Fruit fly (Drosophila melanogaster): Measurements from ENCODE around the gene bowl.

bowl gene

dm6 chr2L:3772599-3772936 is 1.1 kb downstream of the bowl start:
- TF ChIP-seq tj (GFP tag; optimal IDR thresholded peaks at IDR 0.05) (no peak), CG7101 (tag; optimal IDR thresholded peaks at IDR 0.05) (no peak), bab1 (GFP tag; optimal IDR thresholded peaks at IDR 0.05) (no peak), Mnt (GFP tag; optimal IDR thresholded peaks at IDR 0.05) (no peak), kay (GFP tag; ENCODE audit: borderline replicate concordance) (no peak)

- TF ChIP-seq Hr96 (GFP tag; optimal IDR thresholded peaks at IDR 0.05) (no peak), tj (GFP tag; optimal IDR thresholded peaks at IDR 0.05) (no peak), CG7101 (tag; optimal IDR thresholded peaks at IDR 0.05) (no peak), Clk (GFP tag; optimal IDR thresholded peaks at IDR 0.05) (no peak), CG14711 (tag; optimal IDR thresholded peaks at IDR 0.05) (no peak), toe (GFP tag; optimal IDR thresholded peaks at IDR 0.05) (no peak), CG7045 (GFP tag; optimal IDR thresholded peaks at IDR 0.05) (no peak), bab1 (GFP tag; optimal IDR thresholded peaks at IDR 0.05) (no peak), CG11617 (GFP tag; optimal IDR thresholded peaks at IDR 0.05) (no peak), cic (GFP tag; optimal IDR thresholded peaks at IDR 0.05) (no peak), Crg-1 (GFP tag; optimal IDR thresholded peaks at IDR 0.05) (no peak), CG5204 (GFP tag; optimal IDR thresholded peaks at IDR 0.05) (no peak), CG12768 (GFP tag; optimal IDR thresholded peaks at IDR 0.05) (no peak)
Observed at dm6 chr2L:3772937-3773623, 1.6 kb downstream of the bowl start.

- no peak for TF ChIP-seq Hr96 (GFP tag; optimal IDR thresholded peaks at IDR 0.05)
- TF ChIP-seq toe (GFP tag; optimal IDR thresholded peaks at IDR 0.05) = no peak
- no peak for TF ChIP-seq CG5204 (GFP tag; optimal IDR thresholded peaks at IDR 0.05)
- TF ChIP-seq Clk (GFP tag; optimal IDR thresholded peaks at IDR 0.05) = no peak
- no peak for TF ChIP-seq Crg-1 (GFP tag; optimal IDR thresholded peaks at IDR 0.05)
- no peak for TF ChIP-seq CG33017 (tag; optimal IDR thresholded peaks at IDR 0.05)
- no peak for TF ChIP-seq CG7045 (GFP tag; optimal IDR thresholded peaks at IDR 0.05)
- no peak for TF ChIP-seq tj (GFP tag; optimal IDR thresholded peaks at IDR 0.05)
- no peak for TF ChIP-seq cic (GFP tag; optimal IDR thresholded peaks at IDR 0.05)
- no peak for TF ChIP-seq Mnt (GFP tag; optimal IDR thresholded peaks at IDR 0.05)
- no peak for TF ChIP-seq ovo (GFP tag; optimal IDR thresholded peaks at IDR 0.05)
- no peak for TF ChIP-seq CG12768 (GFP tag; optimal IDR thresholded peaks at IDR 0.05)
- TF ChIP-seq CG1620 (GFP tag; optimal IDR thresholded peaks at IDR 0.05) = no peak
- TF ChIP-seq cnc (optimal IDR thresholded peaks at IDR 0.05) = no peak
- TF ChIP-seq bab1 (GFP tag; optimal IDR thresholded peaks at IDR 0.05) = no peak
Observed at dm6 chr2L:3773624-3773978, 2.1 kb downstream of the bowl start.

dm6 chr2L:3775767-3776351 is 4.4 kb downstream of the bowl start:
- peak; percentile 15 for TF ChIP-seq Hr96 (GFP tag; optimal IDR thresholded peaks at IDR 0.05)
- no peak for TF ChIP-seq pad (GFP tag; optimal IDR thresholded peaks at IDR 0.05)
- no peak for TF ChIP-seq CG7101 (tag; optimal IDR thresholded peaks at IDR 0.05)
- no peak for TF ChIP-seq cic (GFP tag; optimal IDR thresholded peaks at IDR 0.05)
- TF ChIP-seq CG33017 (tag; optimal IDR thresholded peaks at IDR 0.05) = no peak
- TF ChIP-seq CG11617 (GFP tag; optimal IDR thresholded peaks at IDR 0.05) = peak; percentile 32
- TF ChIP-seq toe (GFP tag; optimal IDR thresholded peaks at IDR 0.05) = no peak
- TF ChIP-seq CG12768 (GFP tag; optimal IDR thresholded peaks at IDR 0.05) = no peak
- TF ChIP-seq CG1620 (GFP tag; optimal IDR thresholded peaks at IDR 0.05) = no peak
- no peak for TF ChIP-seq tj (GFP tag; optimal IDR thresholded peaks at IDR 0.05)

- TF ChIP-seq CG12768 (GFP tag; optimal IDR thresholded peaks at IDR 0.05) (no peak), ovo (GFP tag; optimal IDR thresholded peaks at IDR 0.05) (peak; percentile 18), pad (GFP tag; optimal IDR thresholded peaks at IDR 0.05) (peak; percentile 26), Clk (GFP tag; optimal IDR thresholded peaks at IDR 0.05) (no peak), CG14711 (tag; optimal IDR thresholded peaks at IDR 0.05) (peak; percentile 77), bab1 (GFP tag; optimal IDR thresholded peaks at IDR 0.05) (peak; percentile 61), CG7101 (tag; optimal IDR thresholded peaks at IDR 0.05) (peak; percentile 83), CG1620 (GFP tag; optimal IDR thresholded peaks at IDR 0.05) (no peak), CG11617 (GFP tag; optimal IDR thresholded peaks at IDR 0.05) (peak; percentile 25), Mnt (GFP tag; optimal IDR thresholded peaks at IDR 0.05) (no peak), cic (GFP tag; optimal IDR thresholded peaks at IDR 0.05) (no peak), kay (GFP tag; ENCODE audit: borderline replicate concordance) (no peak), Hr96 (GFP tag; optimal IDR thresholded peaks at IDR 0.05) (no peak), CG33017 (tag; optimal IDR thresholded peaks at IDR 0.05) (peak; percentile 74), cnc (optimal IDR thresholded peaks at IDR 0.05) (no peak), CG5204 (GFP tag; optimal IDR thresholded peaks at IDR 0.05) (peak; percentile 23), Crg-1 (GFP tag; optimal IDR thresholded peaks at IDR 0.05) (no peak), tj (GFP tag; optimal IDR thresholded peaks at IDR 0.05) (peak; percentile 97), CG7045 (GFP tag; optimal IDR thresholded peaks at IDR 0.05) (peak; percentile 33), toe (GFP tag; optimal IDR thresholded peaks at IDR 0.05) (no peak)
Observed at dm6 chr2L:3776614-3777196, 5.2 kb downstream of the bowl start.

- TF ChIP-seq Hr96 (GFP tag; optimal IDR thresholded peaks at IDR 0.05) = no peak
- TF ChIP-seq CG11617 (GFP tag; optimal IDR thresholded peaks at IDR 0.05) = no peak
- no peak for TF ChIP-seq cnc (optimal IDR thresholded peaks at IDR 0.05)
Observed at dm6 chr2L:3777485-3777884, 6.0 kb downstream of the bowl start.
